Worm (Caenorhabditis elegans) whole organism, early embryonic: ENCODE data around the gene dct-6.

Experiments used
- B0310.2 ChIP-seq: sonication (generic microtip); optimal IDR thresholded peaks from 2 replicates; lab custom pipeline; 2016; ENCODE audit warnings: mild to moderate bottlenecking, missing genetic modification characterization, missing compliant biosample characterization
- ama-1 ChIP-seq: fragments of 150-350 bp; optimal IDR thresholded peaks from 2 replicates; lab custom pipeline; 2014
- hmg-4 ChIP-seq: fragments of 200-800 bp; sonication (Bioruptor generic); optimal IDR thresholded peaks from 2 replicates; lab custom pipeline; 2018; ENCODE audit warnings: mild to moderate bottlenecking, missing genetic modification characterization, missing compliant biosample characterization
- scrt-1 ChIP-seq: fragments of 200-800 bp; sonication (Bioruptor generic); IDR thresholded peaks from 2 replicates; pipeline ENCODE4 v1.3.6; 2022; ENCODE audit warnings: missing genetic modification characterization, missing compliant biosample characterization
- tbx-37 ChIP-seq: fragments of 200-800 bp; sonication (Bioruptor generic); conservative IDR thresholded peaks from 2 replicates; pipeline ENCODE4 v1.3.6; 2022; ENCODE audit warnings: missing genetic modification reagents, missing genetic modification characterization, missing compliant biosample characterization

DNA sequence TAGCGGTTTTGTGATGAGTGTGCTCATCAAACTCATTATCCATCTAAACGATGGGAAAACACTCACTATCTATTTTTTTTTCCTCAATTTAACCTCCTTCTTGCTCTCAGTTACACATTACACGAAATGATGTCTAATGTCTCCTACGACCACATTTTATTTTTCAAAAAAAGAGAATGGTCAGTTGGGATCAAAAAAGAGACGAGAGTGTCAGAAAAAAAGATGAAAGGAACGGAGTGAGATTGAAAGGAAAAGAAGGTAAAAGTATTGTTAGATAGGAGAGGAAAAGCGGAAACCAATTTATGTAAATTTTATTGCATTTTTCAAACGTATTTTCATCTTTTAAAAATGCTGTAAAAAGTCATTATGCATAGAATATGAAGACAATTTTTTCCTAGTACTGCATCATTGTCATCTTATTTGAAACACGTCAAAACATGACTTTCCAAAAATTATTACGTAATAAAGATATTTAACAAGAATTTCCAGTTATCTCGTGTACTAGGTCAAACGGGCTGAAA is 32.0 kb upstream of the dct-6 start:
- TF ChIP-seq tbx-37, result no peak
- no peak for TF ChIP-seq B0310.2
- no peak for TF ChIP-seq hmg-4 (GFP tag; lab: Kevin White, UChicago)
- no peak for TF ChIP-seq scrt-1 (GFP tag; lab: Robert Waterston, UW)
- no peak for TF ChIP-seq ama-1 (lab: Kevin White, UChicago)
